Fruit fly (Drosophila melanogaster) whole organism, adult: Measurements from ENCODE around the gene Nct.
A peak's percentile ranks its signal among the peaks of the same experiment; 100 is the strongest.

Experiments used
- CG11617 ChIP-seq: fragments of 200-800 bp; sonication (Bioruptor generic); optimal IDR thresholded peaks from 2 replicates; lab custom pipeline; 2017; ENCODE audit warnings: mild to moderate bottlenecking, missing biosample characterization, missing genetic modification reagents, missing genetic modification characterization
- CG12768 ChIP-seq: fragments of 200-800 bp; sonication (Bioruptor generic); optimal IDR thresholded peaks from 2 replicates; lab custom pipeline; 2017; ENCODE audit warnings: missing biosample characterization, missing genetic modification characterization, mild to moderate bottlenecking, moderate library complexity, missing genetic modification reagents
- CG14711 ChIP-seq: fragments of 200-800 bp; sonication (Bioruptor generic); optimal IDR thresholded peaks from 2 replicates; lab custom pipeline; 2018; ENCODE audit warnings: missing biosample characterization, mild to moderate bottlenecking, missing genetic modification characterization, moderate library complexity
- CG1620 ChIP-seq: fragments of 200-800 bp; sonication (Bioruptor generic); optimal IDR thresholded peaks from 2 replicates; lab custom pipeline; 2016; ENCODE audit warnings: missing biosample characterization, missing genetic modification characterization
- CG33017 ChIP-seq: fragments of 200-800 bp; sonication (Bioruptor generic); optimal IDR thresholded peaks from 2 replicates; lab custom pipeline; 2018; ENCODE audit warnings: missing biosample characterization, mild to moderate bottlenecking, missing genetic modification characterization, moderate library complexity
- CG5204 ChIP-seq: fragments of 200-800 bp; sonication (Bioruptor generic); optimal IDR thresholded peaks from 2 replicates; lab custom pipeline; 2016; ENCODE audit warnings: missing biosample characterization, missing genetic modification characterization
- CG7045 ChIP-seq: fragments of 200-800 bp; sonication (Bioruptor generic); optimal IDR thresholded peaks from 2 replicates; lab custom pipeline; 2017; ENCODE audit warnings: missing biosample characterization, mild to moderate bottlenecking, missing genetic modification characterization
- CG7101 ChIP-seq: fragments of 200-800 bp; sonication (Bioruptor generic); optimal IDR thresholded peaks from 2 replicates; lab custom pipeline; 2018; ENCODE audit warnings: missing biosample characterization, mild to moderate bottlenecking, missing genetic modification characterization, moderate library complexity
- Clk ChIP-seq: fragments of 200-800 bp; sonication (Bioruptor generic); optimal IDR thresholded peaks from 2 replicates; lab custom pipeline; 2017; ENCODE audit warnings: missing biosample characterization, missing genetic modification characterization
- Crg-1 ChIP-seq: fragments of 200-800 bp; sonication (Bioruptor generic); optimal IDR thresholded peaks from 2 replicates; lab custom pipeline; 2016; ENCODE audit warnings: missing biosample characterization, missing genetic modification characterization
- Hr96 ChIP-seq: fragments of 200-800 bp; sonication (Bioruptor generic); optimal IDR thresholded peaks from 2 replicates; lab custom pipeline; 2016; ENCODE audit warnings: missing biosample characterization, missing genetic modification characterization
- Mnt ChIP-seq: fragments of 200-800 bp; sonication (Bioruptor generic); optimal IDR thresholded peaks from 2 replicates; lab custom pipeline; 2016; ENCODE audit warnings: missing biosample characterization, mild to moderate bottlenecking, missing genetic modification characterization
- bab1 ChIP-seq: fragments of 200-800 bp; sonication (Bioruptor generic); optimal IDR thresholded peaks from 3 replicates; lab custom pipeline; 2019; ENCODE audit warnings: missing biosample characterization, mild to moderate bottlenecking, missing genetic modification characterization, moderate library complexity
- cic ChIP-seq: fragments of 200-800 bp; sonication (Bioruptor generic); optimal IDR thresholded peaks from 2 replicates; lab custom pipeline; 2017; ENCODE audit warnings: missing biosample characterization, mild to moderate bottlenecking, missing genetic modification characterization, moderate library complexity
- cnc ChIP-seq, 2 experiments: fragments of >200 bp; optimal IDR thresholded peaks; 2 replicates each; lab custom pipeline; 2017
- kay ChIP-seq: fragments of 200-800 bp; sonication (Bioruptor generic); peaks from one replicate; lab custom pipeline; 2016; ENCODE audit warnings: missing biosample characterization, missing genetic modification characterization, borderline replicate concordance
- ovo ChIP-seq: fragments of 200-800 bp; sonication (Bioruptor generic); optimal IDR thresholded peaks from 2 replicates; lab custom pipeline; 2016; ENCODE audit warnings: missing biosample characterization, missing genetic modification characterization
- pad ChIP-seq: fragments of 200-800 bp; sonication (Bioruptor generic); optimal IDR thresholded peaks from 3 replicates; lab custom pipeline; 2017; ENCODE audit warnings: missing biosample characterization, missing genetic modification characterization, mild to moderate bottlenecking, moderate library complexity, missing genetic modification reagents
- tj ChIP-seq: fragments of 200-800 bp; sonication (Bioruptor generic); optimal IDR thresholded peaks from 3 replicates; lab custom pipeline; 2017; ENCODE audit warnings: missing biosample characterization, mild to moderate bottlenecking, missing genetic modification characterization, moderate library complexity
- toe ChIP-seq: fragments of 200-800 bp; sonication (Bioruptor generic); optimal IDR thresholded peaks from 2 replicates; lab custom pipeline; 2016; ENCODE audit warnings: missing biosample characterization, missing genetic modification characterization

Nct gene

dm6 chr3R:24866976-24867375 is 15.6 kb downstream of the Nct start:
- TF ChIP-seq cnc (optimal IDR thresholded peaks at IDR 0.05; lab: Kevin White, UChicago) (no peak), CG14711 (tag; lab: Kevin White, UChicago) (no peak), CG5204 (GFP tag; lab: Kevin White, UChicago) (no peak), CG7045 (GFP tag; lab: Kevin White, UChicago) (no peak)

dm6 chr3R:24867956-24868355 is 16.6 kb downstream of the Nct start:
- TF ChIP-seq Clk (GFP tag; lab: Kevin White, UChicago) (no peak), Crg-1 (GFP tag; lab: Kevin White, UChicago) (no peak), CG14711 (tag; lab: Kevin White, UChicago) (no peak), Hr96 (GFP tag; lab: Kevin White, UChicago) (no peak), CG1620 (GFP tag; lab: Kevin White, UChicago) (no peak), CG12768 (GFP tag; lab: Kevin White, UChicago) (no peak), CG7045 (GFP tag; lab: Kevin White, UChicago) (no peak)

DNA sequence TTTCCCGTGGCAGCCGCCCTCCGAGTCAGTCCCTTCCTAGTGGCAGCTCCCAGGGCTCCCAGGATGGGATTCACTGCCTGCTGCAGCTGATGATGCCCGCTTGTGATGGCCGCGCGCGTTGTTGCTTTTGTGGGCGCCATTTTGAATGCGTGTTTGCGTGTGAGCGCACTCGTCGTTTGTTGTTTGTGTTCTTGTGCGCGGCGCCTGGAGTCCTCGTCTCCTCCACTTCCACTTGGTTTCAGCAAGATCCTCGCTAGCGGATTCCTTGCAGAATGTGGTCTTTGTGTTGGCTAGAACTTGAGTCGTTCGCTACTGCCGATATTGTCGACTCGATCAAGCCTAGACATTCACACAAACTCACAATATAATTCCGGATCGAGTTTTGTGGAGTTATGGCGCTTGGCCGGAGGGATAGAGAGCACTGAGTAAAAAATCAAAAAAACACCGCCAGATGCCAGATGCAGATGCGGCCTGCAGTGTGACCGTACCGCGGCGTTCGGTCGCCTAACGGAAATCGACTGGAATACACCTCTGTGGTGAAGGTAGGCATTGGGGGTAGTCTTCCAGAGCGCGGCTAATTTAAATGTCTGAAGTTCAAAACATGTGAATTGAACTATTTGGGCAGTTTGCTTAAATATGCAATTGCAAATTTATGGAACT is 19.1 kb downstream of the Nct start, which contains the start of gene CycB3:
TSS of gene CycB3 (minus strand) at position 428 of the 660 bp plus-strand sequence.
- TF ChIP-seq CG33017 (tag; lab: Kevin White, UChicago) (no peak), CG14711 (tag; lab: Kevin White, UChicago) (no peak), CG7045 (GFP tag; lab: Kevin White, UChicago) (no peak), CG1620 (GFP tag; lab: Kevin White, UChicago) (no peak), Crg-1 (GFP tag; lab: Kevin White, UChicago) (no peak), cnc (optimal IDR thresholded peaks at IDR 0.05; lab: Kevin White, UChicago) (no peak), cic (no peak), tj (no peak), pad (GFP tag; lab: Kevin White, UChicago) (peak; percentile 32), ovo (GFP tag; lab: Kevin White, UChicago) (peak; percentile 57), CG12768 (GFP tag; lab: Kevin White, UChicago) (no peak), Mnt (GFP tag; lab: Kevin White, UChicago) (no peak), CG7101 (tag; lab: Kevin White, UChicago) (peak; percentile 13), CG11617 (GFP tag; lab: Kevin White, UChicago) (no peak), Clk (GFP tag; lab: Kevin White, UChicago) (no peak), bab1 (GFP tag; lab: Kevin White, UChicago) (peak; percentile 57), toe (GFP tag; lab: Kevin White, UChicago) (no peak), CG5204 (GFP tag; lab: Kevin White, UChicago) (no peak)

dm6 chr3R:24875939-24876842 is 24.8 kb downstream of the Nct start, which contains the start of gene CG3744:
Gene CG3744, minus strand, starts transcription at chr3R:24876654.
- TF ChIP-seq CG7101 (tag; lab: Kevin White, UChicago), result peak; percentile 83
- TF ChIP-seq CG11617 (GFP tag; lab: Kevin White, UChicago), result peak; percentile 81
- peak; percentile 50 for TF ChIP-seq Hr96 (GFP tag; lab: Kevin White, UChicago)
- TF ChIP-seq CG33017 (tag; lab: Kevin White, UChicago), result peak; percentile 82
- TF ChIP-seq tj, result peak; percentile 34
- TF ChIP-seq CG12768 (GFP tag; lab: Kevin White, UChicago), result peak; percentile 85
- TF ChIP-seq cnc (optimal IDR thresholded peaks at IDR 0.05; lab: Kevin White, UChicago), result no peak
- peak; percentile 50 for TF ChIP-seq cic
- TF ChIP-seq CG5204 (GFP tag; lab: Kevin White, UChicago), result peak; percentile 72
- peak; percentile 80 for TF ChIP-seq CG1620 (GFP tag; lab: Kevin White, UChicago)
- TF ChIP-seq ovo (GFP tag; lab: Kevin White, UChicago), result peak; percentile 84
- TF ChIP-seq Clk (GFP tag; lab: Kevin White, UChicago), result peak; percentile 82
- TF ChIP-seq CG7045 (GFP tag; lab: Kevin White, UChicago), result peak; percentile 87
- TF ChIP-seq Mnt (GFP tag; lab: Kevin White, UChicago), result no peak
- TF ChIP-seq bab1 (GFP tag; lab: Kevin White, UChicago), result peak; percentile 80
- peak; percentile 79 for TF ChIP-seq Crg-1 (GFP tag; lab: Kevin White, UChicago)
- TF ChIP-seq kay (GFP tag; lab: Kevin White, UChicago), result no peak
- peak; percentile 70 for TF ChIP-seq CG14711 (tag; lab: Kevin White, UChicago)
- peak; percentile 84 for TF ChIP-seq toe (GFP tag; lab: Kevin White, UChicago)
- TF ChIP-seq pad (GFP tag; lab: Kevin White, UChicago), result peak; percentile 67

- TF ChIP-seq CG7045 (GFP tag; lab: Kevin White, UChicago) (no peak), CG7101 (tag; lab: Kevin White, UChicago) (no peak), bab1 (GFP tag; lab: Kevin White, UChicago) (no peak), Mnt (GFP tag; lab: Kevin White, UChicago) (peak; percentile 80), cic (no peak), cnc (optimal IDR thresholded peaks at IDR 0.05; lab: Kevin White, UChicago) (no peak), Crg-1 (GFP tag; lab: Kevin White, UChicago) (no peak), ovo (GFP tag; lab: Kevin White, UChicago) (no peak), Hr96 (GFP tag; lab: Kevin White, UChicago) (no peak), CG5204 (GFP tag; lab: Kevin White, UChicago) (no peak), CG33017 (tag; lab: Kevin White, UChicago) (no peak), kay (GFP tag; lab: Kevin White, UChicago) (no peak), Clk (GFP tag; lab: Kevin White, UChicago) (no peak), tj (peak; percentile 46), CG11617 (GFP tag; lab: Kevin White, UChicago) (no peak), toe (GFP tag; lab: Kevin White, UChicago) (no peak), CG12768 (GFP tag; lab: Kevin White, UChicago) (no peak)
Observed at dm6 chr3R:24876843-24877457, 25.5 kb downstream of the Nct start, which contains the start of the genes CG11089 and CG31381. Gene CG11089, plus strand, starts transcription at chr3R:24877045. Gene CG31381, plus strand, starts transcription at chr3R:24877045.
